Fruit fly (Drosophila melanogaster): ENCODE measurements around the gene CG11294.

The CG11294 gene

DNA sequence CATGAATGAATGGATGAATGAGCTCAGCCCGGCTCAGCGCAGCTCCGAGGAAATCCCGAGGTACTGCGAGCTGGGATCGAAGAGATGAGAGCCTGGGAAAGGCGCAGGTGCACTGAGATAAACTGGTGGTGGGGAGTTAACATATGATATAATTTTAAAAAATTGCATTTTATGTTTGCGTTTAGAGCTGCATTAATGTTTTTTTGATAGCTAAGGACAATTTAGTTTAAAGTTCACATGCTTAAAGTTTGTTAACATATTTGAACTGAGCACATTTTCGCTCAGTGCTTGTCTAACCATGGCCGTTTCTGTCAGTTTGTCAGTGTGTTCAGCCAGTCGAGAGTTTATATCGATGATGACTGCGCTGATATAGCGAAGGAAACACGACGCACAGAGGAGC lies 36.9 kb upstream of the CG11294 start (continued):
- peak; percentile 45 for TF ChIP-seq acj6 (GFP tag; optimal IDR thresholded peaks at IDR 0.05)
- peak; percentile 45 for TF ChIP-seq fd59A (GFP tag; optimal IDR thresholded peaks at IDR 0.05)
- TF ChIP-seq OdsH (GFP tag; optimal IDR thresholded peaks at IDR 0.05) = peak; percentile 39
- no peak for TF ChIP-seq fd85E (GFP tag; optimal IDR thresholded peaks at IDR 0.05)
- TF ChIP-seq CG6854 (GFP tag; optimal IDR thresholded peaks at IDR 0.05) = no peak
- peak; percentile 64 for TF ChIP-seq Met (GFP tag; optimal IDR thresholded peaks at IDR 0.05)
- TF ChIP-seq CG34406 (GFP tag; optimal IDR thresholded peaks at IDR 0.05) = peak; percentile 16
- TF ChIP-seq Eip78C (GFP tag) = peak; percentile 84

DNA sequence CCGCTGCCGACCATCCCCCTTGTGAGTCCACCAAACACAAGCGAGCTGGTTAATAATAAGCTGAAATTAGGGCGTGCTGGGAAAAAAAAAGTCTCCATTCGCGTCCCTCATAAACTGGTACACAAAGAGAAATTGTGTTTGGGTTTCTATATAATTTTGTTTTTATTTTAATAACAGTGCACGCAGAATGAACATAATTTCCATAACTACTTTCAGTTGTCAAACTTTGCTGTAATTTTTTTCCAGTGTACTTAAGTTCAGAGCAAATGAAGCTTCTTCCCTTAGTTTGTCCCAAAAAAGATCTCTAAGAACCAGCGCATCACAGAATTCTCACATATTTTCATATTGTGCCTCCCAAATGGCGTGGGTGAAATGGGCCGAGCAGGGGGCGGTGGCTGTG lies 34.6 kb upstream of the CG11294 start:
- peak; percentile 29 for TF ChIP-seq svp (GFP tag)
- TF ChIP-seq CG6276 (GFP tag; optimal IDR thresholded peaks at IDR 0.05) = no peak
- TF ChIP-seq lz (GFP tag; optimal IDR thresholded peaks at IDR 0.05) = no peak
- no peak for TF ChIP-seq CG3032 (tag; optimal IDR thresholded peaks at IDR 0.05)
- no peak for TF ChIP-seq CG11902 (GFP tag; optimal IDR thresholded peaks at IDR 0.05)
- no peak for TF ChIP-seq Gug (GFP tag; IDR thresholded peaks at IDR 0.05)
- peak; percentile 12 for TF ChIP-seq Eip78C (GFP tag)
- no peak for TF ChIP-seq Eip75B (GFP tag; optimal IDR thresholded peaks at IDR 0.05)
- TF ChIP-seq CG15336 (GFP tag; IDR thresholded peaks at IDR 0.05) = no peak
- no peak for TF ChIP-seq CG16779 (tag; optimal IDR thresholded peaks at IDR 0.05)
- no peak for TF ChIP-seq vri (GFP tag; optimal IDR thresholded peaks at IDR 0.05)
- no peak for TF ChIP-seq CG6808 (GFP tag; optimal IDR thresholded peaks at IDR 0.05)
- no peak for TF ChIP-seq CG8319 (GFP tag; optimal IDR thresholded peaks at IDR 0.05)
- no peak for TF ChIP-seq dac (GFP tag; optimal IDR thresholded peaks at IDR 0.05)

DNA sequence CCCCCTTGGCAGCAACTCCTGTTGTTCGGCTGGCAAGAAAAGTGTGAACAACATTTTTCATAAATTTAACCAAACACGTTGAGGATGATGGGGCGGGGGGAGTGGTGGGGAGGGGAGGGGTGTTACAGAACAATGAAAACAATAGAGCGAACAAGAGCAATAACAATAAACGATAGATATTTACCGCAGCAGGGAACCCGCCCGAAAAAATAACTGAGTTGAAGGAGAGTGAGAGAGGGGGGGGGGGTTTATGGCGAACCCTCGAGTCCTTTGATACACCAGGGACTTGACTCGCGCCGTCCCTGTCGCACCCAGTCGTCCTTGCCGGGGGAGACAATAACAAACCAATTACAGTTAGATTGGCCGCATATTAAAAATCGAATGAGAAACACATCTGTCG lies 33.4 kb upstream of the CG11294 start:
- no peak for TF ChIP-seq dac (GFP tag; optimal IDR thresholded peaks at IDR 0.05)
- no peak for TF ChIP-seq CG6792 (GFP tag; optimal IDR thresholded peaks at IDR 0.05)
- no peak for TF ChIP-seq svp (GFP tag)
- no peak for TF ChIP-seq CG15336 (GFP tag; IDR thresholded peaks at IDR 0.05)
- TF ChIP-seq CG34406 (GFP tag; optimal IDR thresholded peaks at IDR 0.05) = no peak
- TF ChIP-seq CG11294 (GFP tag; IDR thresholded peaks at IDR 0.05) = no peak
- no peak for TF ChIP-seq CG11762 (GFP tag; optimal IDR thresholded peaks at IDR 0.05; ENCODE audit: insufficient read depth)
- no peak for TF ChIP-seq Sox102F (GFP tag; optimal IDR thresholded peaks at IDR 0.05)
- no peak for TF ChIP-seq cyc (GFP tag; optimal IDR thresholded peaks at IDR 0.05)
- TF ChIP-seq CG8119 (GFP tag; IDR thresholded peaks at IDR 0.05) = no peak
- TF ChIP-seq CG1621 (tag; optimal IDR thresholded peaks at IDR 0.05) = no peak
- TF ChIP-seq fd85E (GFP tag; optimal IDR thresholded peaks at IDR 0.05) = no peak

dm6 chrX:8725238-8725637 lies 31.8 kb upstream of the CG11294 start:
- TF ChIP-seq topi (GFP tag; optimal IDR thresholded peaks at IDR 0.05) (no peak), fd59A (GFP tag; optimal IDR thresholded peaks at IDR 0.05) (no peak), fd85E (GFP tag; optimal IDR thresholded peaks at IDR 0.05) (no peak), CG10631 (GFP tag; optimal IDR thresholded peaks at IDR 0.05) (no peak), Eip78C (GFP tag) (no peak), eg (GFP tag; IDR thresholded peaks at IDR 0.05) (no peak), achi (GFP tag; optimal IDR thresholded peaks at IDR 0.05) (no peak), dac (GFP tag; optimal IDR thresholded peaks at IDR 0.05) (no peak), CG3919 (GFP tag; optimal IDR thresholded peaks at IDR 0.05) (no peak), Hr4 (GFP tag; optimal IDR thresholded peaks at IDR 0.05) (no peak)

- TF ChIP-seq OdsH (GFP tag; optimal IDR thresholded peaks at IDR 0.05) (no peak), net (GFP tag; optimal IDR thresholded peaks at IDR 0.05) (no peak), CG4318 (GFP tag; optimal IDR thresholded peaks at IDR 0.05) (no peak), Blimp-1 (GFP tag; optimal IDR thresholded peaks at IDR 0.05) (no peak), Ets96B (tag; optimal IDR thresholded peaks at IDR 0.05) (no peak), salr (GFP tag; optimal IDR thresholded peaks at IDR 0.05) (no peak), CG32006 (GFP tag; optimal IDR thresholded peaks at IDR 0.05) (no peak), ss (GFP tag; optimal IDR thresholded peaks at IDR 0.05) (no peak), CG7368 (GFP tag; optimal IDR thresholded peaks at IDR 0.05) (no peak), fd85E (GFP tag; optimal IDR thresholded peaks at IDR 0.05) (no peak), CG6808 (GFP tag; optimal IDR thresholded peaks at IDR 0.05) (no peak), Smox (GFP tag; optimal IDR thresholded peaks at IDR 0.05) (no peak)
These were observed 31.4 kb upstream of the CG11294 start for dm6 chrX:8724815-8725214.

Data from whole organism, prepupa.